Fruit fly (Drosophila melanogaster): ENCODE measurements around the gene Aasdh.

DNA sequence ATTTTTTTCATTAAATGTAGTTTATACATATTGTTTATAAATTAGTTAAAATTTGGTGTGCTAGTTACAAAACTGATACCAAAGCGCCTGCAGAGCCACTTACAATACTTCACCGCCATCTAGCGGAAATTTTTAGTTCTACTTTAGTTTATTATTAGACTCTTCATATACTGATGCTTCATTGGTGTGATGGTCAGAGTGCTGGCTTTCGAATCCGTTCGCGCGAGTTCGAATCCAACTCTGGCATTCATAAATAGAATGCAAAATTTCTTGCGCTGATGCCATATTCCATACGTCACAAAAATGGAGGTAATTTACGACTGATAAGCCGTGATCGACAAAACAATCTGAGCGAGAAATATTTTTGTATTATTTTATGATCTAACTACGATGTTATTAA, 36.2 kb upstream of the Aasdh start:
- TF ChIP-seq h (optimal IDR thresholded peaks at IDR 0.05) (no peak), psq (optimal IDR thresholded peaks at IDR 0.05) (no peak)

Data from Kc167 (cell line).